Fruit fly (Drosophila melanogaster) whole organism, wandering third instar larva: ENCODE data around the gene DIP-gamma.

Experiments used
- Dfd ChIP-seq: fragments of >200 bp; optimal IDR thresholded peaks from 2 replicates; lab custom pipeline; 2017; ENCODE audit warnings: missing biosample characterization, missing genetic modification characterization
- GATAd ChIP-seq: sonication (Bioruptor generic); optimal IDR thresholded peaks from 2 replicates; lab custom pipeline; 2016; ENCODE audit warnings: missing biosample characterization, missing genetic modification characterization
- HLH106 ChIP-seq: fragments of 200-800 bp; optimal IDR thresholded peaks from 3 replicates; lab custom pipeline; 2019; ENCODE audit warnings: missing biosample characterization, mild to moderate bottlenecking, missing genetic modification characterization, moderate library complexity
- Jra ChIP-seq: sonication (Bioruptor generic); optimal IDR thresholded peaks from 2 replicates; lab custom pipeline; 2016; ENCODE audit warnings: missing biosample characterization, missing genetic modification characterization
- Myc ChIP-seq: fragments of >200 bp; optimal IDR thresholded peaks from 2 replicates; lab custom pipeline; 2017
- Rel ChIP-seq, 2 experiments: fragments of 200-800 bp; sonication (Bioruptor generic) in 1 of 2; optimal IDR thresholded peaks; 2 replicates in 1 of 2; 3 replicates in 1 of 2; lab custom pipeline; 2016 to 2019; ENCODE audit warnings: mild to moderate bottlenecking in 2 of 2, missing biosample characterization in 2 of 2, missing genetic modification characterization in 2 of 2, moderate library complexity in 1 of 2
- Sp1 ChIP-seq: fragments of 200-800 bp; sonication (Bioruptor generic); optimal IDR thresholded peaks from 3 replicates; lab custom pipeline; 2019; ENCODE audit warnings: missing biosample characterization, mild to moderate bottlenecking, missing genetic modification characterization, moderate library complexity
- Vsx2 ChIP-seq: fragments of 200-300, 225-300 bp; sonication (Bioruptor generic); optimal IDR thresholded peaks from 2 replicates; lab custom pipeline; 2018; ENCODE audit warnings: missing biosample characterization, missing genetic modification characterization; ENCODE audit not compliant: partially characterized antibody
- br ChIP-seq: fragments of 200-800 bp; sonication (Bioruptor generic); optimal IDR thresholded peaks from 2 replicates; lab custom pipeline; 2016; ENCODE audit warnings: missing biosample characterization, missing genetic modification characterization
- brk ChIP-seq: fragments of 200-800 bp; sonication (Bioruptor generic); optimal IDR thresholded peaks from 2 replicates; lab custom pipeline; 2016; ENCODE audit warnings: missing biosample characterization, mild to moderate bottlenecking, missing genetic modification characterization
- dl ChIP-seq, 2 experiments: fragments of 175-275, 200-275 bp in 1 of 2; fragments of 200-275 bp in 1 of 2; sonication (Bioruptor generic); optimal IDR thresholded peaks; lab custom pipeline; 2018; ENCODE audit warnings: mild to moderate bottlenecking in 2 of 2, missing biosample characterization in 2 of 2, missing genetic modification characterization in 2 of 2, moderate library complexity in 2 of 2; ENCODE audit not compliant: partially characterized antibody in 2 of 2, insufficient read depth in 1 of 2
- dmrt93B ChIP-seq: fragments of 200-800 bp; sonication (Bioruptor generic); optimal IDR thresholded peaks from 2 replicates; lab custom pipeline; 2018; ENCODE audit warnings: missing biosample characterization, mild to moderate bottlenecking, missing genetic modification characterization
- dsf ChIP-seq: sonication (Bioruptor generic); optimal IDR thresholded peaks from 2 replicates; lab custom pipeline; 2016; ENCODE audit warnings: missing biosample characterization, missing genetic modification characterization, borderline replicate concordance
- ey ChIP-seq: fragments of 200-800 bp; sonication (Bioruptor generic); optimal IDR thresholded peaks from 2 replicates; lab custom pipeline; 2016; ENCODE audit warnings: missing biosample characterization, missing genetic modification characterization
- foxo ChIP-seq, 2 experiments: fragments of 200-800 bp; sonication (Bioruptor generic); optimal IDR thresholded peaks; 2 replicates in 1 of 2; 3 replicates in 1 of 2; lab custom pipeline; 2016 to 2017; ENCODE audit warnings: missing biosample characterization in 2 of 2, missing genetic modification characterization in 2 of 2
- fru ChIP-seq: fragments of 200-800 bp; sonication (Bioruptor generic); optimal IDR thresholded peaks from 3 replicates; lab custom pipeline; 2016; ENCODE audit warnings: missing biosample characterization, mild to moderate bottlenecking, missing genetic modification characterization
- h ChIP-seq: fragments of 200-800 bp; sonication (Bioruptor generic); optimal IDR thresholded peaks from 3 replicates; lab custom pipeline; 2016; ENCODE audit warnings: missing biosample characterization, mild to moderate bottlenecking, missing genetic modification characterization
- jim ChIP-seq: fragments of 175-275, 200-325 bp; sonication (Bioruptor generic); optimal IDR thresholded peaks from 2 replicates; lab custom pipeline; 2016; ENCODE audit warnings: missing biosample characterization, mild to moderate bottlenecking, missing genetic modification characterization
- lola ChIP-seq: fragments of >200 bp; optimal IDR thresholded peaks from 2 replicates; lab custom pipeline; 2017; ENCODE audit warnings: missing biosample characterization, missing genetic modification characterization
- pan ChIP-seq: fragments of >200 bp; optimal IDR thresholded peaks from 2 replicates; lab custom pipeline; 2017
- psq ChIP-seq: fragments of 200-800 bp; sonication (Bioruptor generic); optimal IDR thresholded peaks from 3 replicates; lab custom pipeline; 2017; ENCODE audit warnings: missing biosample characterization, mild to moderate bottlenecking, missing genetic modification characterization, moderate library complexity
- rgr ChIP-seq: fragments of 200-800 bp; sonication (Bioruptor generic); optimal IDR thresholded peaks from 3 replicates; lab custom pipeline; 2016; ENCODE audit warnings: missing biosample characterization, mild to moderate bottlenecking, missing genetic modification characterization
- usp ChIP-seq: fragments of >200 bp; optimal IDR thresholded peaks from 2 replicates; lab custom pipeline; 2017; ENCODE audit warnings: missing biosample characterization, missing genetic modification characterization
- woc ChIP-seq: sonication (Bioruptor generic); optimal IDR thresholded peaks from 2 replicates; lab custom pipeline; 2016; ENCODE audit warnings: missing biosample characterization, mild to moderate bottlenecking, missing genetic modification characterization

Gene DIP-gamma

DNA sequence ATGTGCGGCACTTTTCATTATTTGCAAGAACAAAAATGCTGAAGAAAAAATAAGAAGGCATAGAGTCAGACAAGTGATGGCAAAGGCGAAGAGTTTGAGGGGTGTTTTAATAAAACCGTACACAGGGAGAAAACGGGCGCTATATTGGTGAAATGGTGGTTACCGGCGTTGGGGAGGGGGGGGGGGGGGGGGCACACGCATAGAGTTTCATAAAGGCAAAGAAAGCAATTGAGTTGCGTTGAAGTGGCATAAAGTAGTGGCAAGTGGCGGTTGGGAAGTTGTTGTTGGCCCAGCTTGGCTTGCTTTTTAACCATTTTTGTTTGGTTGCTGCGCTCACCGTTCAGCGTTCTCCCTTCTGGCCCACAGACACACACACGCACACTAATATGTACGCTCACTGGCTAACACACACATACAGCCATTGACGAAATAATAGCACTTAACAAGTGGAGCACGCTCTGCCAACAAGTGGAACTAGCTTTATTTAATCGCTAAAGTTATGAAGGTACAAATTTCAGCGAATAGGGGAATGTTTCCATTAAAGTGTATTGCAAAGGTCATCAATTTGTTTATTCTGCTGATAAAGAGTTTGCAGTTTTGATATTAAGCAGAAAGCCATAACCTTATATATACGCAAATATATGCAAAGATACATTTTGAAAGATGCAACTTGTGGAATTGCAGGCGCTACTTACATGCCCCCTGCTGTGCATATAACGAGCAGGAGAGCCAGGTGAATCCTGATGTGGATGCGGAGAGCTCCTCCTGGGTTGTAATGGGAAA is 17.6 kb upstream of the DIP-gamma start:
- TF ChIP-seq h (GFP tag; lab: Kevin White, UChicago) (no peak), GATAd (no peak), dl (GFP tag; optimal IDR thresholded peaks at IDR 0.05; lab: Kevin White, UChicago; ENCODE audit: insufficient read depth in 1 of 2, partially characterized antibody in 2 of 2) (no peak), Vsx2 (GFP tag; lab: Kevin White, UChicago) (no peak), br (no peak), Jra (GFP tag; lab: Kevin White, UChicago) (no peak), jim (GFP tag; lab: Kevin White, UChicago) (no peak), Dfd (GFP tag; lab: Kevin White, UChicago) (peak; percentile 65), woc (no peak), HLH106 (tag; lab: Kevin White, UChicago) (peak; percentile 5), foxo (GFP tag; optimal IDR thresholded peaks at IDR 0.05; lab: Kevin White, UChicago) (no peak), Sp1 (GFP tag; lab: Kevin White, UChicago) (peak; percentile 2), usp (GFP tag; lab: Kevin White, UChicago) (no peak), lola (GFP tag; lab: Kevin White, UChicago) (no peak)

DNA sequence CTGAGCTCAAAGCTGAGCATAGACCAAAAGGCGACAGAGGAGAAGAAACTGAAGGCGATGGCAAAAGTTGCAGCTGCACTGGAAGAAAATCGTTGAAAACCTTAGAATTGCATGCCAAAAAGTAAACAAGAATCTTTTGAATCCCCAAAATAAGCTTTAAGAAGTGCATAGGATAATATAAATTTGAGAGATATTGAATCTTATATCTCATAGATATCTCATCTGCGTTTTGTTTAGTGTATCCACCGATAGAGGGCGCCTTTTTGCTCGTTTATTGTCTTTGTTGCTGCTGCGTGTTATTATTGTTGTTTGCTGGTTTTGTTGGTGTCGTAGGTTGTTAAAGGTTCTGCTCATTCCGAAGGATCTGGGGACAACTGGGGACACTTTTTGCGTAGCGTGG is 15.7 kb upstream of the DIP-gamma start:
- TF ChIP-seq Rel (GFP tag; optimal IDR thresholded peaks at IDR 0.05; lab: Kevin White, UChicago) (no peak), Rel (tag; optimal IDR thresholded peaks at IDR 0.05; lab: Kevin White, UChicago) (no peak), fru (GFP tag; lab: Kevin White, UChicago) (no peak), Jra (GFP tag; lab: Kevin White, UChicago) (no peak), h (GFP tag; lab: Kevin White, UChicago) (peak; percentile 1), Sp1 (GFP tag; lab: Kevin White, UChicago) (peak; percentile 11), GATAd (no peak)

DNA sequence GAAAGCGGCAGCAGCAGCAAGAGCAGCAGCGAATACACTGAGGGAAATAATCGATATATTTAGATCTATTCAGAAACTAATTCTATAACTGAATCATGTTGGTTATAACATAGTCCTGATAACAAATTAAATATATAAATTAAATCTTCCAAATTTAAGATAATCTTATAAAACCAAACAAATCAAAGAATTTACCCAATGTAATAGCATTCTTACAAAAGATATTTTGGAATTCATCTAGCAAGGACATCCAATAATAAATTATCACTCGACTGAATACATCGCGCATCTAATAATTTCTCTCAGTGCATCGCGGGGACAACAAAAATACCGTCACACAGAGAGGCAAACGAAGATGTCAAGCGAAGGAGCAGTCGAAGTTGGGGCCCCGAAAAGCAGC is 11.1 kb downstream of the DIP-gamma start:
- no peak for TF ChIP-seq Dfd (GFP tag; lab: Kevin White, UChicago)
- no peak for TF ChIP-seq pan (lab: Kevin White, UChicago)
- no peak for TF ChIP-seq ey
- no peak for TF ChIP-seq woc
- TF ChIP-seq psq (GFP tag; lab: Kevin White, UChicago): no peak
- TF ChIP-seq HLH106 (tag; lab: Kevin White, UChicago): no peak
- no peak for TF ChIP-seq dl (GFP tag; optimal IDR thresholded peaks at IDR 0.05; lab: Kevin White, UChicago; ENCODE audit: insufficient read depth in 1 of 2, partially characterized antibody in 2 of 2)
- no peak for TF ChIP-seq brk
- TF ChIP-seq usp (GFP tag; lab: Kevin White, UChicago): no peak
- no peak for TF ChIP-seq dsf
- TF ChIP-seq Myc: no peak
- no peak for TF ChIP-seq fru (GFP tag; lab: Kevin White, UChicago)
- no peak for TF ChIP-seq lola (GFP tag; lab: Kevin White, UChicago)
- TF ChIP-seq rgr (GFP tag; lab: Kevin White, UChicago): no peak

DNA sequence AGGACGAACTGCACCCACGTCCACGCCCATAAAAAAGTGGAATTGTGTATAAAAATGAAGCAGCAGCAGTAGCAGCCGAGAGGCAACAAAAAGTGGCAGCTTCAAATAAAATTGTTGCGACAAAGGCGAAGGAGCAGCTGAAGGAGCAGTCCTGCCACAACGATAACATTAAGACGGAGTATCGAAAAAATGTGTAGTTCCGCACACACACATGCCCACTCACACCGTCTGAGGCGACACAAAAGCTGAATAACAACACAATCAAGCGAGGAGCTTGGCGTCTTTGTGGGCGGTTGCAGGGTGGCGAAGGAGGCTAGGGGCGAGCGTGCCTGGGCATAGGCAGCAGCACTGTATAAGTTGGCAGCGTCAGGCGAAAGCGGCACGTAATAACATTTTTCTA is 11.5 kb downstream of the DIP-gamma start:
- TF ChIP-seq dmrt93B (GFP tag; lab: Kevin White, UChicago) (no peak), Dfd (GFP tag; lab: Kevin White, UChicago) (peak; percentile 51)

DNA sequence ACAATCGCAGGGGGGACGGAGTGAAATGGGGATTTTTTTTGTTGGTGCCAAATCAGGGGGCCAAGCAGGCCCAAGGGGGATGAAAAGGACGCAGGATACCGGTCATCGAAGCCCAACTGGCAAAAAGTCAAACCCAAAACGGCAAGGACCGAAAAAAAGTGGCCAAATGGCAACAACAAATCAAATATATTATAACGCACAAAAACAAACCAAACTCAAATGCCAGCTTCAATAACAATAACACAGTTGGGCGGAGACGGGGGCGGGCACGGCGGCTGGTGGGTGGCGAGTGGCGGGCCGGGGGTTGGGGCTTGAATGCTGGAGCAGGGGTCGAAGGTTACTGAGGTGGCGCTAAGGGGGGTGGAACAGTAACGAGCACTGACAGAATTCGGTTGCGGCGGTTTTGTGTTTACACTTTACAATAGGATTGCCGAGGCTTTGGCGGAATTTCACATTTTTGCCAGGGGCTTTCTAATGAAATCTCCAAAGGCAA is 19.3 kb downstream of the DIP-gamma start:
- no peak for TF ChIP-seq rgr (GFP tag; lab: Kevin White, UChicago)
- peak; percentile 89 for TF ChIP-seq Dfd (GFP tag; lab: Kevin White, UChicago)

DNA sequence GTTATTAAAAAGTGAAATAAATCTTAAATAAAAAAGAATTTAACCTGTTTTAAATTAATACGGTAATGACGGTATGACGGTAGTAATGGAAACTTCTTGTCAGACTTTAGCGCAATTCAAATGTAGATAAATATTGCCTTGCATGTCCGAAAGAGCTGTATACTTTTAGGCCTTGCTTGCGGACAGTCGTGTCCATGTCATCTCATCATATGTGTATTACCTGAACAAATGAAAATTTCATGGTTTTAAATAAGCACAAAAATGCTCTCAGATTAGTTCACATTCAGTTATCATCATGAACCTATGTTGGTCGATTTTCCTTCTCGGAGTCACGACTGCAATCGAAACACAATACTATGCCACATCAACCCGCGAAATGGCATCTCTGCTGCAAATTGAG is 47.4 kb downstream of the DIP-gamma start, which contains the start of gene CG11828:
Gene CG11828 (plus strand): TSS at position 301 of the 400 bp plus-strand sequence.
- no peak for TF ChIP-seq Jra (GFP tag; lab: Kevin White, UChicago)
- peak; percentile 47 for TF ChIP-seq Myc
- TF ChIP-seq fru (GFP tag; lab: Kevin White, UChicago): no peak
- TF ChIP-seq Sp1 (GFP tag; lab: Kevin White, UChicago): no peak
- TF ChIP-seq, all 38 proteins: peak for 1
